Fruit fly (Drosophila melanogaster) whole organism, embryonic: ENCODE measurements around the gene drongo.
A peak's percentile ranks its signal among the peaks of the same experiment; 100 is the strongest.

Experiments used
- Aef1 ChIP-seq: fragments of 200-800 bp; sonication (Bioruptor generic); IDR thresholded peaks from 3 replicates; pipeline ENCODE4 v1.3.6; 2022; ENCODE audit warnings: missing biosample characterization, missing genetic modification characterization
- Atf-2 ChIP-seq: fragments of 200-800 bp; sonication (Bioruptor generic); optimal IDR thresholded peaks from 2 replicates; lab custom pipeline; 2016; ENCODE audit warnings: missing biosample characterization, missing genetic modification characterization
- BEAF-32 ChIP-seq: fragments of 200-800 bp; sonication (Bioruptor generic); optimal IDR thresholded peaks from 3 replicates; lab custom pipeline; 2017; ENCODE audit warnings: missing biosample characterization, missing genetic modification characterization, mild to moderate bottlenecking, moderate library complexity, missing genetic modification reagents
- Bgb ChIP-seq: fragments of 200-800 bp; sonication (Bioruptor generic); IDR thresholded peaks from 2 replicates; pipeline ENCODE4 v1.3.6; 2022; ENCODE audit warnings: missing biosample characterization, missing genetic modification characterization; ENCODE audit not compliant: partially characterized antibody
- CG1024 ChIP-seq: fragments of 200-800 bp; sonication (Bioruptor generic); IDR thresholded peaks from 2 replicates; pipeline ENCODE4 v1.3.6; 2022; ENCODE audit warnings: missing biosample characterization, missing genetic modification characterization
- CG12104 ChIP-seq: fragments of 200-800 bp; sonication (Bioruptor generic); optimal IDR thresholded peaks from 3 replicates; lab custom pipeline; 2016; ENCODE audit warnings: missing biosample characterization, missing genetic modification characterization
- CG12391 ChIP-seq: fragments of 200-800 bp; sonication (Bioruptor generic); optimal IDR thresholded peaks from 3 replicates; lab custom pipeline; 2018; ENCODE audit warnings: missing biosample characterization, mild to moderate bottlenecking, missing genetic modification characterization, moderate library complexity
- CG12659 ChIP-seq: fragments of 200-800 bp; sonication (Bioruptor generic); optimal IDR thresholded peaks from 3 replicates; lab custom pipeline; 2017; ENCODE audit warnings: mild to moderate bottlenecking, missing biosample characterization, missing genetic modification reagents, missing genetic modification characterization
- CG12769 ChIP-seq: fragments of 200-800 bp; sonication (Bioruptor generic); optimal IDR thresholded peaks from 2 replicates; lab custom pipeline; 2019; ENCODE audit warnings: missing biosample characterization, mild to moderate bottlenecking, missing genetic modification characterization, moderate library complexity
- CG13424 ChIP-seq: fragments of 200-800 bp; sonication (Bioruptor generic); optimal IDR thresholded peaks from 2 replicates; lab custom pipeline; 2019; ENCODE audit warnings: missing biosample characterization, mild to moderate bottlenecking, missing genetic modification characterization, moderate library complexity
- CG1529 ChIP-seq: fragments of 200-800 bp; sonication (Bioruptor generic); optimal IDR thresholded peaks from 3 replicates; lab custom pipeline; 2018; ENCODE audit warnings: missing biosample characterization, missing genetic modification characterization
- CG15601 ChIP-seq: fragments of 200-800 bp; sonication (Bioruptor generic); optimal IDR thresholded peaks from 3 replicates; lab custom pipeline; 2019; ENCODE audit warnings: missing biosample characterization, mild to moderate bottlenecking, missing genetic modification characterization, moderate library complexity
- CG1603 ChIP-seq: fragments of 200-800 bp; sonication (Bioruptor generic); optimal IDR thresholded peaks from 2 replicates; lab custom pipeline; 2019; ENCODE audit warnings: missing biosample characterization, mild to moderate bottlenecking, missing genetic modification characterization, moderate library complexity
- CG18619 ChIP-seq: fragments of 200-800 bp; sonication (Bioruptor generic); optimal IDR thresholded peaks from 3 replicates; lab custom pipeline; 2017; ENCODE audit warnings: missing biosample characterization, mild to moderate bottlenecking, missing genetic modification characterization
- CG2202 ChIP-seq: fragments of 200-800 bp; sonication (Bioruptor generic); optimal IDR thresholded peaks from 2 replicates; lab custom pipeline; 2018; ENCODE audit warnings: missing biosample characterization, mild to moderate bottlenecking, missing genetic modification characterization
- CG2712 ChIP-seq: fragments of 200-800 bp; optimal IDR thresholded peaks from 3 replicates; lab custom pipeline; 2019; ENCODE audit warnings: missing biosample characterization, mild to moderate bottlenecking, missing genetic modification characterization, moderate library complexity
- CG30431 ChIP-seq: fragments of 200-800 bp; sonication (Bioruptor generic); optimal IDR thresholded peaks from 2 replicates; lab custom pipeline; 2017; ENCODE audit warnings: missing biosample characterization, missing genetic modification characterization
- CG31224 ChIP-seq: fragments of 200-800 bp; sonication (Bioruptor generic); IDR thresholded peaks from 2 replicates; pipeline ENCODE4 v1.3.6; 2022; ENCODE audit warnings: missing biosample characterization, missing genetic modification characterization
- CG3726 ChIP-seq: fragments of 200-800 bp; sonication (Bioruptor generic); IDR thresholded peaks from 3 replicates; pipeline ENCODE4, ENCODE4 v1.3.6; 2022; ENCODE audit warnings: missing biosample characterization, missing genetic modification characterization
- CG4360 ChIP-seq: fragments of 200-800 bp; sonication (Bioruptor generic); IDR thresholded peaks from 2 replicates; pipeline ENCODE4 v1.3.6; 2022; ENCODE audit warnings: missing biosample characterization, missing genetic modification characterization
- CG4424 ChIP-seq: fragments of 200-800 bp; sonication (Bioruptor generic); optimal IDR thresholded peaks from 3 replicates; lab custom pipeline; 2016; ENCODE audit warnings: missing biosample characterization, missing genetic modification characterization
- CG5180 ChIP-seq: fragments of 200-800 bp; sonication (Bioruptor generic); optimal IDR thresholded peaks from 3 replicates; lab custom pipeline; 2017; ENCODE audit warnings: missing biosample characterization, missing genetic modification characterization, mild to moderate bottlenecking, moderate library complexity, missing genetic modification reagents
- CG6689 ChIP-seq: fragments of 200-800 bp; sonication (Bioruptor generic); IDR thresholded peaks from 2 replicates; pipeline ENCODE4 v1.3.6; 2022; ENCODE audit warnings: missing biosample characterization, missing genetic modification characterization
- CG6765 ChIP-seq: fragments of 200-800 bp; sonication (Bioruptor generic); optimal IDR thresholded peaks from 3 replicates; lab custom pipeline; 2017; ENCODE audit warnings: missing biosample characterization, mild to moderate bottlenecking, missing genetic modification characterization
- CG6791 ChIP-seq: fragments of 200-800 bp; sonication (Bioruptor generic); IDR thresholded peaks from 3 replicates; pipeline ENCODE4 v1.3.6; 2022; ENCODE audit warnings: missing biosample characterization, missing genetic modification characterization; ENCODE audit not compliant: partially characterized antibody
- CG9797 ChIP-seq: fragments of 200-800 bp; sonication (Bioruptor generic); optimal IDR thresholded peaks from 3 replicates; lab custom pipeline; 2018; ENCODE audit warnings: missing biosample characterization, mild to moderate bottlenecking, missing genetic modification characterization
- Elba2 ChIP-seq: fragments of 200-800 bp; sonication (Bioruptor generic); optimal IDR thresholded peaks from 3 replicates; lab custom pipeline; 2016; ENCODE audit warnings: missing biosample characterization, missing genetic modification characterization
- Ets97D ChIP-seq: fragments of 200-800 bp; sonication (Bioruptor generic); optimal IDR thresholded peaks from 3 replicates; lab custom pipeline; 2016; ENCODE audit warnings: missing biosample characterization, missing genetic modification characterization
- HmgD ChIP-seq: fragments of 200-800 bp; sonication (Bioruptor generic); optimal IDR thresholded peaks from 3 replicates; lab custom pipeline; 2016; ENCODE audit warnings: missing biosample characterization, missing genetic modification characterization
- Hmx ChIP-seq: fragments of 200-800 bp; sonication (Bioruptor generic); optimal IDR thresholded peaks from 2 replicates; lab custom pipeline; 2016; ENCODE audit warnings: missing biosample characterization, missing genetic modification characterization
- Hr78 ChIP-seq, 2 experiments: fragments of 200-800 bp in 1 of 2; fragments of >200 bp in 1 of 2; sonication (Bioruptor generic) in 1 of 2; optimal IDR thresholded peaks; 2 replicates each; lab custom pipeline; 2017 to 2019; ENCODE audit warnings: missing biosample characterization in 2 of 2, missing genetic modification characterization in 2 of 2, mild to moderate bottlenecking in 1 of 2, moderate library complexity in 1 of 2
- Lim3 ChIP-seq: fragments of 200-800 bp; sonication (Bioruptor generic); IDR thresholded peaks from 2 replicates; pipeline ENCODE4 v1.3.6; 2022; ENCODE audit warnings: missing biosample characterization, missing genetic modification characterization
- Mrtf ChIP-seq: fragments of 200-800 bp; sonication (Bioruptor generic); IDR thresholded peaks from 3 replicates; pipeline ENCODE4 v1.3.6; 2022; ENCODE audit warnings: missing biosample characterization, missing genetic modification characterization
- Spps ChIP-seq: fragments of 200-800 bp; sonication (Bioruptor generic); optimal IDR thresholded peaks from 2 replicates; lab custom pipeline; 2018; ENCODE audit warnings: missing biosample characterization, mild to moderate bottlenecking, missing genetic modification characterization
- Vsx1 ChIP-seq: fragments of 200-800 bp; sonication (Bioruptor generic); optimal IDR thresholded peaks from 2 replicates; lab custom pipeline; 2017; ENCODE audit warnings: missing biosample characterization, mild to moderate bottlenecking, missing genetic modification characterization, missing genetic modification reagents
- ac ChIP-seq: fragments of 200-800 bp; sonication (Bioruptor generic); optimal IDR thresholded peaks from 3 replicates; lab custom pipeline; 2017; ENCODE audit warnings: missing biosample characterization, mild to moderate bottlenecking, missing genetic modification characterization
- fd96Cb ChIP-seq: fragments of 200-800 bp; sonication (Bioruptor generic); optimal IDR thresholded peaks from 2 replicates; lab custom pipeline; 2018; ENCODE audit warnings: missing biosample characterization, mild to moderate bottlenecking, missing genetic modification characterization, moderate library complexity
- grau ChIP-seq: fragments of 200-800 bp; optimal IDR thresholded peaks from 3 replicates; lab custom pipeline; 2019; ENCODE audit warnings: missing biosample characterization, mild to moderate bottlenecking, missing genetic modification characterization, moderate library complexity
- jing ChIP-seq: fragments of 200-800 bp; sonication (Bioruptor generic); optimal IDR thresholded peaks from 2 replicates; lab custom pipeline; 2018; ENCODE audit warnings: missing biosample characterization, mild to moderate bottlenecking, missing genetic modification characterization
- kah ChIP-seq: fragments of 200-800 bp; sonication (Bioruptor generic); optimal IDR thresholded peaks from 2 replicates; lab custom pipeline; 2018; ENCODE audit warnings: missing biosample characterization, mild to moderate bottlenecking, missing genetic modification characterization
- nerfin-1 ChIP-seq: fragments of 200-800 bp; sonication (Bioruptor generic); optimal IDR thresholded peaks from 3 replicates; lab custom pipeline; 2019; ENCODE audit warnings: missing biosample characterization, mild to moderate bottlenecking, missing genetic modification characterization, moderate library complexity
- peb ChIP-seq: fragments of 200-800 bp; sonication (Bioruptor generic); IDR thresholded peaks from 2 replicates; pipeline ENCODE4 v1.3.6; 2022; ENCODE audit warnings: missing biosample characterization, missing genetic modification characterization
- psq ChIP-seq: fragments of 200-800 bp; sonication (Bioruptor generic); optimal IDR thresholded peaks from 2 replicates; lab custom pipeline; 2017; ENCODE audit warnings: missing biosample characterization, missing genetic modification characterization
- tgo ChIP-seq: fragments of 200-800 bp; sonication (Bioruptor generic); IDR thresholded peaks from 3 replicates; pipeline ENCODE4 v1.3.6; 2022; ENCODE audit warnings: missing biosample characterization, missing genetic modification characterization
- tio ChIP-seq: fragments of 200-800 bp; sonication (Bioruptor generic); optimal IDR thresholded peaks from 2 replicates; lab custom pipeline; 2017; ENCODE audit warnings: missing biosample characterization, missing genetic modification characterization, inconsistent platforms
- ttk ChIP-seq: fragments of 200-800 bp; sonication (Bioruptor generic); IDR thresholded peaks from 2 replicates; pipeline ENCODE4 v2.1.2; 2022; ENCODE audit warnings: missing biosample characterization, missing genetic modification characterization
- tup ChIP-seq: fragments of 200-800 bp; sonication (Bioruptor generic); optimal IDR thresholded peaks from 2 replicates; lab custom pipeline; 2016; ENCODE audit warnings: missing biosample characterization, mild to moderate bottlenecking, missing genetic modification characterization, moderate library complexity
- unpg ChIP-seq: fragments of 200-800 bp; sonication (Bioruptor generic); optimal IDR thresholded peaks from 3 replicates; lab custom pipeline; 2018; ENCODE audit warnings: missing biosample characterization, mild to moderate bottlenecking, missing genetic modification characterization, moderate library complexity
- wek ChIP-seq: fragments of 200-800 bp; sonication (Bioruptor generic); optimal IDR thresholded peaks from 3 replicates; lab custom pipeline; 2018; ENCODE audit warnings: missing biosample characterization, mild to moderate bottlenecking, missing genetic modification characterization, moderate library complexity

Gene drongo

dm6 chr2L:845341-846004 lies 5.4 kb downstream of the drongo start (continued):
- TF ChIP-seq Hmx (GFP tag; lab: Kevin White, UChicago) (no peak), CG1024 (GFP tag; lab: Robert Waterston, UW) (peak; percentile 78), CG9797 (GFP tag; lab: Kevin White, UChicago) (no peak), fd96Cb (tag; lab: Kevin White, UChicago) (peak; percentile 82), CG2202 (peak; percentile 37), Lim3 (GFP tag; lab: Robert Waterston, UW) (peak; percentile 66), psq (GFP tag; lab: Kevin White, UChicago) (peak; percentile 53), CG2712 (tag; lab: Kevin White, UChicago) (peak; percentile 87), Aef1 (GFP tag; lab: Robert Waterston, UW) (peak; percentile 83), BEAF-32 (GFP tag; lab: Kevin White, UChicago) (no peak), CG12659 (GFP tag; lab: Kevin White, UChicago) (peak; percentile 92), CG18619 (GFP tag; lab: Kevin White, UChicago) (peak; percentile 78), CG30431 (GFP tag; lab: Kevin White, UChicago) (peak; percentile 75), unpg (GFP tag; lab: Kevin White, UChicago) (peak; percentile 89), CG6689 (GFP tag; lab: Robert Waterston, UW) (peak; percentile 85), HmgD (peak; percentile 17), Spps (tag; lab: Kevin White, UChicago) (peak; percentile 6), Bgb (GFP tag; lab: Robert Waterston, UW) (no peak), CG4424 (GFP tag; lab: Kevin White, UChicago) (peak; percentile 78), CG1603 (tag; lab: Kevin White, UChicago) (peak; percentile 94), CG6765 (peak; percentile 83), ttk (peak; percentile 86), CG3726 (GFP tag; lab: Robert Waterston, UW) (peak; percentile 67; the same call in 2 of the 3 replicates), nerfin-1 (tag; lab: Kevin White, UChicago) (peak; percentile 71), kah (GFP tag; lab: Kevin White, UChicago) (peak; percentile 56), CG4360 (GFP tag; lab: Robert Waterston, UW) (peak; percentile 63), CG12391 (tag; lab: Kevin White, UChicago) (peak; percentile 84), Mrtf (GFP tag; lab: Robert Waterston, UW) (peak; percentile 91), peb (GFP tag; lab: Robert Waterston, UW) (peak; percentile 70), CG13424 (tag; lab: Kevin White, UChicago) (peak; percentile 91), jing (GFP tag; lab: Kevin White, UChicago) (peak; percentile 66), Vsx1 (GFP tag; lab: Kevin White, UChicago) (peak; percentile 66), CG5180 (GFP tag; lab: Kevin White, UChicago) (peak; percentile 77), Atf-2 (GFP tag; lab: Kevin White, UChicago) (peak; percentile 80), CG1529 (peak; percentile 79), Hr78 (GFP tag; optimal IDR thresholded peaks at IDR 0.05; lab: Kevin White, UChicago) (peak in 1 of 2 experiments; percentile 26), CG31224 (GFP tag; lab: Robert Waterston, UW) (peak; percentile 80; the same call in 1 of the 2 replicates), tio (peak; percentile 54), CG6791 (no peak), tup (GFP tag; lab: Kevin White, UChicago) (no peak), CG12769 (peak; percentile 95), ac (GFP tag; lab: Kevin White, UChicago) (no peak), Ets97D (peak; percentile 59), Elba2 (GFP tag; lab: Kevin White, UChicago) (no peak), grau (tag; lab: Kevin White, UChicago) (peak; percentile 86), tgo (GFP tag; lab: Robert Waterston, UW) (peak; percentile 84), CG12104 (GFP tag; lab: Kevin White, UChicago) (peak; percentile 64), wek (GFP tag; lab: Kevin White, UChicago) (peak; percentile 78), CG15601 (tag; lab: Kevin White, UChicago) (peak; percentile 75)
